Fruit fly (Drosophila melanogaster) whole organism, embryonic: Measurements from ENCODE around the gene TwdlX.

Source experiments
- Atf-2 ChIP-seq: fragments of 200-800 bp; sonication (Bioruptor generic); optimal IDR thresholded peaks from 2 replicates; lab custom pipeline; 2016; ENCODE audit warnings: missing biosample characterization, missing genetic modification characterization
- CG10267 ChIP-seq: fragments of 200-800 bp; sonication (Bioruptor generic); optimal IDR thresholded peaks from 2 replicates; lab custom pipeline; 2018; ENCODE audit warnings: missing biosample characterization, mild to moderate bottlenecking, missing genetic modification characterization, moderate library complexity
- CG10366 ChIP-seq: fragments of 200-800 bp; sonication (Bioruptor generic); IDR thresholded peaks from 2 replicates; pipeline ENCODE4 v1.3.6; 2022; ENCODE audit warnings: missing biosample characterization, missing genetic modification characterization
- CG11504 ChIP-seq: fragments of 200-800 bp; sonication (Bioruptor generic); optimal IDR thresholded peaks from 3 replicates; lab custom pipeline; 2019; ENCODE audit warnings: missing biosample characterization, mild to moderate bottlenecking, missing genetic modification characterization, moderate library complexity
- CG12659 ChIP-seq: fragments of 200-800 bp; sonication (Bioruptor generic); optimal IDR thresholded peaks from 3 replicates; lab custom pipeline; 2017; ENCODE audit warnings: mild to moderate bottlenecking, missing biosample characterization, missing genetic modification reagents, missing genetic modification characterization
- CG13123 ChIP-seq: fragments of 200-800 bp; sonication (Bioruptor generic); optimal IDR thresholded peaks from 2 replicates; lab custom pipeline; 2016; ENCODE audit warnings: missing biosample characterization, missing genetic modification characterization
- CG13296 ChIP-seq: fragments of 200-800 bp; sonication (Bioruptor generic); optimal IDR thresholded peaks from 3 replicates; lab custom pipeline; 2018; ENCODE audit warnings: missing biosample characterization, mild to moderate bottlenecking, missing genetic modification characterization
- CG15269 ChIP-seq: fragments of 200-800 bp; sonication (Bioruptor generic); optimal IDR thresholded peaks from 2 replicates; lab custom pipeline; 2018; ENCODE audit warnings: missing biosample characterization, mild to moderate bottlenecking, missing genetic modification characterization, moderate library complexity
- CG15514 ChIP-seq: fragments of 200-800 bp; sonication (Bioruptor generic); optimal IDR thresholded peaks from 3 replicates; lab custom pipeline; 2017; ENCODE audit warnings: missing biosample characterization, missing genetic modification characterization, mild to moderate bottlenecking, moderate library complexity, missing genetic modification reagents
- CG17385 ChIP-seq: fragments of 200-800 bp; sonication (Bioruptor generic); optimal IDR thresholded peaks from 3 replicates; lab custom pipeline; 2018; ENCODE audit warnings: missing biosample characterization, mild to moderate bottlenecking, missing genetic modification characterization
- CG18599 ChIP-seq: fragments of 200-800 bp; sonication (Bioruptor generic); optimal IDR thresholded peaks from 3 replicates; lab custom pipeline; 2017; ENCODE audit warnings: missing biosample characterization, missing genetic modification characterization, mild to moderate bottlenecking, moderate library complexity, missing genetic modification reagents
- CG2120 ChIP-seq: fragments of 200-800 bp; sonication (Bioruptor generic); optimal IDR thresholded peaks from 3 replicates; lab custom pipeline; 2016; ENCODE audit warnings: missing biosample characterization, missing genetic modification characterization
- CG31224 ChIP-seq: fragments of 200-800 bp; sonication (Bioruptor generic); IDR thresholded peaks from 2 replicates; pipeline ENCODE4 v1.3.6; 2022; ENCODE audit warnings: missing biosample characterization, missing genetic modification characterization
- CG6689 ChIP-seq: fragments of 200-800 bp; sonication (Bioruptor generic); IDR thresholded peaks from 2 replicates; pipeline ENCODE4 v1.3.6; 2022; ENCODE audit warnings: missing biosample characterization, missing genetic modification characterization
- CG7839 ChIP-seq: fragments of 200-800 bp; sonication (Bioruptor generic); optimal IDR thresholded peaks from 3 replicates; lab custom pipeline; 2018; ENCODE audit warnings: missing biosample characterization, mild to moderate bottlenecking, missing genetic modification characterization, moderate library complexity
- CG7928 ChIP-seq: fragments of 200-800 bp; sonication (Bioruptor generic); optimal IDR thresholded peaks from 2 replicates; lab custom pipeline; 2017; ENCODE audit warnings: missing biosample characterization, mild to moderate bottlenecking, missing genetic modification characterization
- CG8765 ChIP-seq: fragments of 200-800 bp; sonication (Bioruptor generic); IDR thresholded peaks from 2 replicates; pipeline ENCODE4 v1.3.6; 2022; ENCODE audit warnings: missing biosample characterization, missing genetic modification characterization
- CG9437 ChIP-seq: fragments of 200-800 bp; sonication (Bioruptor generic); optimal IDR thresholded peaks from 2 replicates; lab custom pipeline; 2018; ENCODE audit warnings: missing biosample characterization, mild to moderate bottlenecking, missing genetic modification characterization
- CG9817 ChIP-seq: fragments of 200-800 bp; sonication (Bioruptor generic); optimal IDR thresholded peaks from 2 replicates; lab custom pipeline; 2018; ENCODE audit warnings: missing biosample characterization, mild to moderate bottlenecking, missing genetic modification characterization, moderate library complexity
- Dbx ChIP-seq: fragments of 200-800 bp; sonication (Bioruptor generic); IDR thresholded peaks from 3 replicates; pipeline ENCODE4 v1.3.6; 2022; ENCODE audit warnings: missing biosample characterization, missing genetic modification characterization
- Doc2 ChIP-seq: fragments of 200-800 bp; sonication (Bioruptor generic); IDR thresholded peaks from 2 replicates; pipeline ENCODE4 v1.3.6; 2022; ENCODE audit warnings: missing biosample characterization, missing genetic modification characterization
- Doc3 ChIP-seq: fragments of 200-800 bp; sonication (Bioruptor generic); IDR thresholded peaks from 3 replicates; pipeline ENCODE4 v1.3.6; 2022; ENCODE audit warnings: missing biosample characterization, missing genetic modification characterization; ENCODE audit not compliant: partially characterized antibody
- Eip74EF ChIP-seq, 2 experiments: fragments of 200-800 bp in 1 of 2; fragments of >200 bp in 1 of 2; sonication (Bioruptor generic) in 1 of 2; optimal IDR thresholded peaks; 2 replicates each; lab custom pipeline; 2017 to 2019; ENCODE audit warnings: missing biosample characterization in 2 of 2, missing genetic modification characterization in 2 of 2, mild to moderate bottlenecking in 1 of 2, moderate library complexity in 1 of 2
- HHEX ChIP-seq: fragments of 200-800 bp; sonication (Bioruptor generic); optimal IDR thresholded peaks from 3 replicates; lab custom pipeline; 2017; ENCODE audit warnings: missing biosample characterization, mild to moderate bottlenecking, missing genetic modification characterization, missing genetic modification reagents
- HmgZ ChIP-seq: fragments of 200-800 bp; sonication (Bioruptor generic); optimal IDR thresholded peaks from 2 replicates; lab custom pipeline; 2018; ENCODE audit warnings: missing biosample characterization, mild to moderate bottlenecking, missing genetic modification characterization
- Hmr ChIP-seq: fragments of 200-800 bp; sonication (Bioruptor generic); optimal IDR thresholded peaks from 3 replicates; lab custom pipeline; 2017; ENCODE audit warnings: mild to moderate bottlenecking, missing biosample characterization, missing genetic modification reagents, missing genetic modification characterization
- Hr3 ChIP-seq: fragments of 200-800 bp; sonication (Bioruptor generic); optimal IDR thresholded peaks from 3 replicates; lab custom pipeline; 2016; ENCODE audit warnings: missing biosample characterization, missing genetic modification characterization
- Hr78 ChIP-seq, 2 experiments: fragments of 200-800 bp in 1 of 2; fragments of >200 bp in 1 of 2; sonication (Bioruptor generic) in 1 of 2; optimal IDR thresholded peaks; 2 replicates each; lab custom pipeline; 2017 to 2019; ENCODE audit warnings: missing biosample characterization in 2 of 2, missing genetic modification characterization in 2 of 2, mild to moderate bottlenecking in 1 of 2, moderate library complexity in 1 of 2
- Hsf ChIP-seq: fragments of 200-800 bp; sonication (Bioruptor generic); optimal IDR thresholded peaks from 3 replicates; lab custom pipeline; 2016; ENCODE audit warnings: missing biosample characterization, missing genetic modification characterization
- Sin3A ChIP-seq: fragments of >200 bp; optimal IDR thresholded peaks from 2 replicates; lab custom pipeline; 2018
- Ssrp ChIP-seq: fragments of 200-800 bp; sonication (Bioruptor generic); optimal IDR thresholded peaks from 2 replicates; lab custom pipeline; 2018; ENCODE audit warnings: missing biosample characterization, mild to moderate bottlenecking, missing genetic modification characterization, moderate library complexity
- TFAM ChIP-seq: fragments of 200-800 bp; sonication (Bioruptor generic); optimal IDR thresholded peaks from 2 replicates; lab custom pipeline; 2017; ENCODE audit warnings: missing biosample characterization, missing genetic modification characterization, inconsistent platforms
- ase ChIP-seq: fragments of 200-800 bp; sonication (Bioruptor generic); IDR thresholded peaks from 3 replicates; pipeline ENCODE4 v1.3.6; 2022; ENCODE audit warnings: missing biosample characterization, missing genetic modification characterization
- ato ChIP-seq: fragments of 200-800 bp; sonication (Bioruptor generic); IDR thresholded peaks from 2 replicates; pipeline ENCODE4 v1.3.6; 2022; ENCODE audit warnings: missing biosample characterization, missing genetic modification characterization; ENCODE audit not compliant: partially characterized antibody
- chinmo ChIP-seq: fragments of 200-800 bp; sonication (Bioruptor generic); IDR thresholded peaks from 4 replicates; pipeline ENCODE4 v1.3.6; 2022; ENCODE audit warnings: missing biosample characterization, missing genetic modification characterization; ENCODE audit not compliant: partially characterized antibody
- crol ChIP-seq: fragments of 200-800 bp; sonication (Bioruptor generic); IDR thresholded peaks from 2 replicates; pipeline ENCODE4 v1.3.6; 2022; ENCODE audit warnings: missing biosample characterization, missing genetic modification characterization
- cwo ChIP-seq: fragments of 200-800 bp; sonication (Bioruptor generic); optimal IDR thresholded peaks from 3 replicates; lab custom pipeline; 2017; ENCODE audit warnings: missing biosample characterization, missing genetic modification characterization, mild to moderate bottlenecking, moderate library complexity, missing genetic modification reagents
- gem ChIP-seq: fragments of 200-800 bp; sonication (Bioruptor generic); optimal IDR thresholded peaks from 2 replicates; lab custom pipeline; 2019; ENCODE audit warnings: missing biosample characterization, mild to moderate bottlenecking, missing genetic modification characterization, moderate library complexity
- grau ChIP-seq: fragments of 200-800 bp; optimal IDR thresholded peaks from 3 replicates; lab custom pipeline; 2019; ENCODE audit warnings: missing biosample characterization, mild to moderate bottlenecking, missing genetic modification characterization, moderate library complexity
- ind ChIP-seq: fragments of 200-800 bp; sonication (Bioruptor generic); optimal IDR thresholded peaks from 3 replicates; lab custom pipeline; 2016; ENCODE audit warnings: missing biosample characterization, missing genetic modification characterization
- insv ChIP-seq, 2 experiments: fragments of 200-800 bp; sonication (Bioruptor generic); optimal IDR thresholded peaks; 3 replicates each; lab custom pipeline; 2016 to 2018; ENCODE audit warnings: missing biosample characterization in 2 of 2, missing genetic modification characterization in 2 of 2
- kay ChIP-seq: fragments of 200-800 bp; sonication (Bioruptor generic); optimal IDR thresholded peaks from 2 replicates; lab custom pipeline; 2016; ENCODE audit warnings: missing biosample characterization, missing genetic modification characterization
- ken ChIP-seq: fragments of 200-800 bp; sonication (Bioruptor generic); IDR thresholded peaks from 3 replicates; pipeline ENCODE4 v1.3.6; 2022; ENCODE audit warnings: missing biosample characterization, missing genetic modification characterization
- oc ChIP-seq: fragments of 200-800 bp; sonication (Bioruptor generic); optimal IDR thresholded peaks from 2 replicates; lab custom pipeline; 2018; ENCODE audit warnings: missing biosample characterization, mild to moderate bottlenecking, missing genetic modification characterization, moderate library complexity
- ranshi ChIP-seq: fragments of 200-800 bp; sonication (Bioruptor generic); IDR thresholded peaks from 2 replicates; pipeline ENCODE4 v1.3.6; 2022; ENCODE audit warnings: missing biosample characterization, missing genetic modification characterization
- so ChIP-seq: fragments of 200-800 bp; sonication (Bioruptor generic); IDR thresholded peaks from 3 replicates; pipeline ENCODE4 v1.3.6; 2022; ENCODE audit warnings: missing biosample characterization, missing genetic modification characterization
- sob ChIP-seq: fragments of 200-800 bp; sonication (Bioruptor generic); IDR thresholded peaks from 2 replicates; pipeline ENCODE4 v1.3.6; 2022; ENCODE audit warnings: missing biosample characterization, missing genetic modification characterization
- sug ChIP-seq: fragments of 200-800 bp; optimal IDR thresholded peaks from 2 replicates; lab custom pipeline; 2019; ENCODE audit warnings: missing biosample characterization, mild to moderate bottlenecking, missing genetic modification characterization, moderate library complexity
- tin ChIP-seq: fragments of 200-800 bp; sonication (Bioruptor generic); optimal IDR thresholded peaks from 3 replicates; lab custom pipeline; 2016; ENCODE audit warnings: missing biosample characterization, missing genetic modification characterization
- zfh2 ChIP-seq: fragments of 200-800 bp; sonication (Bioruptor generic); optimal IDR thresholded peaks from 2 replicates; lab custom pipeline; 2016; ENCODE audit warnings: missing biosample characterization, missing genetic modification characterization

TwdlX gene

dm6 chrX:16692325-16692724 lies 38.6 kb upstream of the TwdlX start (continued):
- TF ChIP-seq Doc2 (no peak), sob (GFP tag; lab: Robert Waterston, UW) (no peak), insv (GFP tag; optimal IDR thresholded peaks at IDR 0.05; lab: Kevin White, UChicago) (no peak), CG13296 (GFP tag; lab: Kevin White, UChicago) (no peak), crol (GFP tag; lab: Robert Waterston, UW) (no peak), CG17385 (GFP tag; lab: Kevin White, UChicago) (peak; percentile 39), CG15514 (no peak), CG13123 (GFP tag; lab: Kevin White, UChicago) (no peak), CG15269 (peak; percentile 54), Ssrp (tag; lab: Kevin White, UChicago) (peak; percentile 17), CG31224 (GFP tag; lab: Robert Waterston, UW) (no peak), zfh2 (no peak), Hr3 (GFP tag; lab: Kevin White, UChicago) (no peak), CG10267 (no peak), Hr78 (GFP tag; optimal IDR thresholded peaks at IDR 0.05; lab: Kevin White, UChicago) (peak in 1 of 2 experiments; percentile 57), Doc3 (GFP tag; lab: Robert Waterston, UW) (no peak), Dbx (no peak), CG9817 (tag; lab: Kevin White, UChicago) (peak; percentile 35), cwo (GFP tag; lab: Kevin White, UChicago) (peak; percentile 3), TFAM (GFP tag; lab: Kevin White, UChicago) (no peak), HmgZ (peak; percentile 3), CG2120 (GFP tag; lab: Kevin White, UChicago) (peak; percentile 37), CG12659 (GFP tag; lab: Kevin White, UChicago) (peak; percentile 10), HHEX (GFP tag; lab: Kevin White, UChicago) (no peak), oc (tag; lab: Kevin White, UChicago) (no peak), ase (no peak), chinmo (GFP tag; lab: Robert Waterston, UW) (no peak), ind (no peak), CG10366 (GFP tag; lab: Robert Waterston, UW) (0 out of 2 replicates have a peak, but pooled peaks have one; percentile 11), Eip74EF (GFP tag; optimal IDR thresholded peaks at IDR 0.05; lab: Kevin White, UChicago) (peak in 1 of 2 experiments; percentile 25), Atf-2 (GFP tag; lab: Kevin White, UChicago) (no peak), grau (peak; percentile 55), so (GFP tag; lab: Robert Waterston, UW) (no peak), ken (GFP tag; lab: Robert Waterston, UW) (no peak), Hmr (peak; percentile 48), CG18599 (peak; percentile 1), tin (no peak), CG9437 (peak; percentile 15), Sin3A (no peak), CG7839 (tag; lab: Kevin White, UChicago) (peak; percentile 51), kay (no peak), ranshi (GFP tag; lab: Robert Waterston, UW) (no peak), Hsf (no peak), CG7928 (GFP tag; lab: Kevin White, UChicago) (no peak), CG8765 (GFP tag; lab: Robert Waterston, UW) (no peak), CG6689 (GFP tag; lab: Robert Waterston, UW) (0 out of 2 replicates have a peak, but pooled peaks have one; percentile 8), CG11504 (peak; percentile 34), gem (tag; lab: Kevin White, UChicago) (peak; percentile 64), sug (peak; percentile 23), ato (GFP tag; lab: Robert Waterston, UW) (no peak)
